Worm (Caenorhabditis elegans) whole organism, mixed stage, embryonic: ENCODE measurements around the gene K06A4.2.
"Not testable (repeated sequence)": the region's sequence is repeated elsewhere in the genome, so short reads cannot be mapped to it uniquely, and the experiment has no call there.

Experiments used
- bed-3 ChIP-seq: fragments of 200-800 bp; sonication (Bioruptor generic); optimal IDR thresholded peaks from 3 replicates; lab custom pipeline; 2018; ENCODE audit warnings: mild to moderate bottlenecking, missing genetic modification characterization, moderate library complexity, missing compliant biosample characterization
- blmp-1 ChIP-seq: fragments of 150-350 bp; optimal IDR thresholded peaks from 2 replicates; lab custom pipeline; 2014; ENCODE audit warnings: missing biosample characterization, missing genetic modification characterization
- ceh-39 ChIP-seq: fragments of 150-350 bp; optimal IDR thresholded peaks from 2 replicates; lab custom pipeline; 2014; ENCODE audit warnings: missing biosample characterization, missing genetic modification characterization
- ceh-43 ChIP-seq: fragments of 200-800 bp; sonication (Bioruptor generic); optimal IDR thresholded peaks from 2 replicates; lab custom pipeline; 2018; ENCODE audit warnings: mild to moderate bottlenecking, missing genetic modification characterization, moderate library complexity, missing compliant biosample characterization
- ceh-83 ChIP-seq: fragments of 200-800 bp; sonication (Bioruptor generic); optimal IDR thresholded peaks from 2 replicates; lab custom pipeline; 2018; ENCODE audit warnings: mild to moderate bottlenecking, missing genetic modification characterization, missing compliant biosample characterization
- ces-1 ChIP-seq: fragments of 150-350 bp; optimal IDR thresholded peaks from 2 replicates; lab custom pipeline; 2014; ENCODE audit warnings: missing biosample characterization, missing genetic modification reagents, missing genetic modification characterization
- cnd-1 ChIP-seq: fragments of 200-800 bp; sonication (Bioruptor generic); optimal IDR thresholded peaks from 2 replicates; lab custom pipeline; 2018; ENCODE audit warnings: mild to moderate bottlenecking, missing genetic modification characterization, missing compliant biosample characterization
- elt-1 ChIP-seq: sonication (generic microtip); optimal IDR thresholded peaks from 2 replicates; lab custom pipeline; 2017; ENCODE audit warnings: missing genetic modification characterization, mild to moderate bottlenecking, missing compliant biosample characterization, antibody characterized with exemption, moderate library complexity, borderline replicate concordance; ENCODE audit not compliant: insufficient read depth
- flh-1 ChIP-seq: fragments of 200-800 bp; sonication (Bioruptor generic); optimal IDR thresholded peaks from 2 replicates; lab custom pipeline; 2018; ENCODE audit warnings: mild to moderate bottlenecking, missing genetic modification characterization, moderate library complexity, missing compliant biosample characterization
- ham-2 ChIP-seq: fragments of 200-800 bp; sonication (Bioruptor generic); optimal IDR thresholded peaks from 2 replicates; lab custom pipeline; 2018; ENCODE audit warnings: mild to moderate bottlenecking, missing genetic modification characterization, missing compliant biosample characterization
- lin-13 ChIP-seq: fragments of 150-350 bp; optimal IDR thresholded peaks from 2 replicates; lab custom pipeline; 2014; ENCODE audit warnings: missing biosample characterization, missing genetic modification characterization
- lin-32 ChIP-seq: fragments of 200-800 bp; sonication (Bioruptor generic); optimal IDR thresholded peaks from 2 replicates; lab custom pipeline; 2018; ENCODE audit warnings: mild to moderate bottlenecking, missing genetic modification characterization, missing compliant biosample characterization
- mab-5 ChIP-seq: fragments of 150-350 bp; optimal IDR thresholded peaks from 2 replicates; lab custom pipeline; 2014; ENCODE audit warnings: missing biosample characterization, missing genetic modification characterization
- mep-1 ChIP-seq: fragments of 150-350 bp; optimal IDR thresholded peaks from 2 replicates; lab custom pipeline; 2017; ENCODE audit warnings: missing biosample characterization, missing genetic modification reagents, missing genetic modification characterization, inconsistent platforms
- mls-2 ChIP-seq: sonication (generic microtip); optimal IDR thresholded peaks from 2 replicates; lab custom pipeline; 2016; ENCODE audit warnings: mild to moderate bottlenecking, missing genetic modification characterization, moderate library complexity, missing compliant biosample characterization
- nhr-12 ChIP-seq: fragments of 150-350 bp; optimal IDR thresholded peaks from 2 replicates; lab custom pipeline; 2014; ENCODE audit warnings: missing biosample characterization, missing genetic modification characterization
- nhr-2 ChIP-seq: fragments of 150-350 bp; optimal IDR thresholded peaks from 2 replicates; lab custom pipeline; 2014; ENCODE audit warnings: missing biosample characterization, missing genetic modification characterization
- nhr-237 ChIP-seq: fragments of 150-350 bp; optimal IDR thresholded peaks from 2 replicates; lab custom pipeline; 2014; ENCODE audit warnings: missing biosample characterization, missing genetic modification characterization
- nhr-28 ChIP-seq: fragments of 150-350 bp; optimal IDR thresholded peaks from 2 replicates; lab custom pipeline; 2014; ENCODE audit warnings: missing biosample characterization, missing genetic modification characterization
- nhr-76 ChIP-seq: sonication (generic microtip); optimal IDR thresholded peaks from 2 replicates; lab custom pipeline; 2017; ENCODE audit warnings: missing biosample characterization, missing genetic modification characterization
- sem-2 ChIP-seq: fragments of 200-800 bp; sonication (Bioruptor generic); optimal IDR thresholded peaks from 2 replicates; lab custom pipeline; 2018; ENCODE audit warnings: mild to moderate bottlenecking, missing genetic modification characterization, missing compliant biosample characterization
- snpc-4 ChIP-seq: fragments of 150-350 bp; optimal IDR thresholded peaks from 2 replicates; lab custom pipeline; 2014; ENCODE audit warnings: missing biosample characterization, missing genetic modification characterization
- sptf-1 ChIP-seq: sonication (generic microtip); optimal IDR thresholded peaks from 2 replicates; lab custom pipeline; 2017; ENCODE audit warnings: mild to moderate bottlenecking, missing genetic modification characterization, moderate library complexity, missing compliant biosample characterization
- tbx-8 ChIP-seq: fragments of 200-800 bp; sonication (Bioruptor generic); optimal IDR thresholded peaks from 2 replicates; lab custom pipeline; 2018; ENCODE audit warnings: mild to moderate bottlenecking, missing genetic modification characterization, moderate library complexity, missing compliant biosample characterization
- unc-120 ChIP-seq: sonication (generic microtip); optimal IDR thresholded peaks from 2 replicates; lab custom pipeline; 2017; ENCODE audit warnings: missing genetic modification characterization, missing compliant biosample characterization; ENCODE audit not compliant: poor library complexity, severe bottlenecking
- unc-39 ChIP-seq: fragments of 150-350 bp; optimal IDR thresholded peaks from 2 replicates; lab custom pipeline; 2014; ENCODE audit warnings: missing biosample characterization, missing genetic modification characterization
- unc-62 ChIP-seq: fragments of 150-350 bp; optimal IDR thresholded peaks from 2 replicates; lab custom pipeline; 2014; ENCODE audit warnings: missing biosample characterization, missing genetic modification reagents, missing genetic modification characterization
- zip-8 ChIP-seq: fragments of 150-350 bp; optimal IDR thresholded peaks from 2 replicates; lab custom pipeline; 2014; ENCODE audit warnings: missing biosample characterization, missing genetic modification characterization
- ztf-11 ChIP-seq: fragments of 150-350 bp; optimal IDR thresholded peaks from 2 replicates; lab custom pipeline; 2014; ENCODE audit warnings: missing biosample characterization, missing genetic modification characterization

The K06A4.2 gene

DNA sequence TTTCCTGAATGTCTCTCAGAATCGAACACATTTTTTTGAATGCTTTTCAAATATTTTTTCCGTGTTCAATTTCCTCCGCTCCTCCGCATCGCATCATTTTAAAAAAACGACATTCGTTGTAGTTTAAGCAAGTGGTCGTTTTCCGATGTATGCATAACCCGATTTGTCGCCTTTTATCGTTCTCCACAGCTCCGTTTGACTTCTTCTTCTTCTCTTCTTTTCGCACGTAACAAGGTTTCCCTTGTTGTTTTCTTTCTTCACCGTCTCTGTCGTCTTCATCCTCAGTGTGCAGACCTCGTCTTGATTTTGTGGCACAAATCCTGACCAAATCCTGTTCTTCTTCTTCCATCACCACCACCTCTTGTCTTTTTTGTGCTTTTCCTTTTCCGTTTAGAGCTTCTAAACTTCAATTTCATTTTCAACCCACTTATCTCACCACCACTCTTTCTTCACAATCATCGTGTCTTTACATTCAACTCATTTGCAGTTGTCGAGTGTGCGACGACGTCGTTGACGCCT is at the start of gene K06A4.2:
K06A4.2 (plus strand) TSS at position 469 of the 519 bp plus-strand sequence.
- TF ChIP-seq unc-39 (tag; lab: Kevin White, UChicago): no peak
- TF ChIP-seq nhr-28 (tag; lab: Kevin White, UChicago): no peak
- no peak for TF ChIP-seq nhr-2
- no peak for TF ChIP-seq ces-1 (GFP tag; lab: Kevin White, UChicago)
- TF ChIP-seq lin-13: no peak
- TF ChIP-seq cnd-1 (tag; lab: Kevin White, UChicago): no peak
- TF ChIP-seq unc-120: no peak

- TF ChIP-seq unc-62; ceh-83 (GFP tag; lab: Kevin White, UChicago); snpc-4: not testable (repeated sequence)
Measured at ce11 chrV:9439315-9440002, 44.5 kb upstream of the K06A4.2 start, which contains the start of gene Y54B9A.1. TSS of gene Y54B9A.1 (minus strand) at chrV:9439549.

DNA sequence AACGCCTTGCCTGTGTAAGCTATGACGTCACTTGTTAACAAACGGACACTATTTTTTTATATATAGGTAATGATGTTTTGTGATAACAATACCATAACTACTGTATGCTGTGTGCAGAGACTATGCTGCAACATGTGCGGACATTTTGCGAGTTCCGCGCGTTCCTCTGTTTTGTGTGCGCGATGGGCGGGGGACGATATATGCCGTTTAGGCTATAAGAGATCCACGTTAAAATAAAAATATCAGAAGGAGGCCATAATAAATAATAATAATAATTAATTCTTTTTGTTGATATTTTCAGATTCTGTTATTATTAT is 44.0 kb upstream of the K06A4.2 start:
- TF ChIP-seq ceh-43 (GFP tag; lab: Kevin White, UChicago) (no peak), ham-2 (GFP tag; lab: Kevin White, UChicago) (no peak), zip-8 (tag; lab: Kevin White, UChicago) (no peak), sem-2 (GFP tag; lab: Kevin White, UChicago) (no peak), lin-32 (GFP tag; lab: Kevin White, UChicago) (no peak), ztf-11 (tag; lab: Kevin White, UChicago) (no peak), bed-3 (GFP tag; lab: Kevin White, UChicago) (no peak), snpc-4 (no peak), mls-2 (tag; lab: Kevin White, UChicago) (no peak), nhr-12 (tag; lab: Kevin White, UChicago) (no peak), mab-5 (no peak), nhr-28 (tag; lab: Kevin White, UChicago) (no peak), unc-39 (tag; lab: Kevin White, UChicago) (no peak)

- TF ChIP-seq sptf-1 (no peak), sem-2 (GFP tag; lab: Kevin White, UChicago) (no peak), lin-32 (GFP tag; lab: Kevin White, UChicago) (no peak), flh-1 (GFP tag; lab: Kevin White, UChicago) (no peak), cnd-1 (tag; lab: Kevin White, UChicago) (no peak), ceh-39 (tag; lab: Kevin White, UChicago) (no peak), snpc-4 (no peak), unc-120 (no peak), blmp-1 (no peak), unc-62 (no peak), ces-1 (GFP tag; lab: Kevin White, UChicago) (no peak), nhr-28 (tag; lab: Kevin White, UChicago) (no peak), mep-1 (tag; lab: Kevin White, UChicago) (no peak), unc-39 (tag; lab: Kevin White, UChicago) (no peak), mls-2 (tag; lab: Kevin White, UChicago) (no peak), tbx-8 (GFP tag; lab: Kevin White, UChicago) (no peak), ham-2 (GFP tag; lab: Kevin White, UChicago) (no peak), ztf-11 (tag; lab: Kevin White, UChicago) (no peak), nhr-76 (tag; lab: Kevin White, UChicago) (no peak)
- TF ChIP-seq, all 35 proteins: peak for 0
Measured at ce11 chrV:9441046-9441445, 43.0 kb upstream of the K06A4.2 start.

ce11 chrV:9442471-9442870 is 41.5 kb upstream of the K06A4.2 start:
- TF ChIP-seq nhr-237 (tag; lab: Kevin White, UChicago): no peak

ce11 chrV:9443109-9443508 is 40.9 kb upstream of the K06A4.2 start:
- no peak for TF ChIP-seq elt-1 (tag; lab: Kevin White, UChicago)
- TF ChIP-seq tbx-8 (GFP tag; lab: Kevin White, UChicago): no peak
- no peak for TF ChIP-seq lin-13
